Comparison of ENCODE assay signal across 1 fruit fly cellular context in genomic region chrX:7937588-7938481, dm6.
TF ChIP-seq lines count a peak whose summit lies in the region.

No protein-coding gene starts in this region.

TF ChIP-seq in whole organism, embryonic, 481 proteins besides CTCF, POLR2A, EP300 and RAD21 (continued from another document):
- TF ChIP-seq CG30431 (GFP tag; optimal IDR thresholded peaks at IDR 0.05; lab: Kevin White, UChicago) (peak; percentile 86), Dip2 (GFP tag; IDR thresholded peaks at IDR 0.05; lab: Robert Waterston, UW) (no peak), Meics (GFP tag; optimal IDR thresholded peaks at IDR 0.05; lab: Kevin White, UChicago) (peak; percentile 68), CG10462 (GFP tag; optimal IDR thresholded peaks at IDR 0.05; lab: Kevin White, UChicago) (peak; percentile 77), YL-1 (GFP tag; optimal IDR thresholded peaks at IDR 0.05; lab: Kevin White, UChicago) (peak; percentile 37), CG7745 (tag; optimal IDR thresholded peaks at IDR 0.05; lab: Kevin White, UChicago) (no peak), Ets97D (GFP tag; optimal IDR thresholded peaks at IDR 0.05; lab: Kevin White, UChicago) (peak; percentile 50), tio (GFP tag; optimal IDR thresholded peaks at IDR 0.05; lab: Kevin White, UChicago) (peak; percentile 82), Nf-YC (tag; optimal IDR thresholded peaks at IDR 0.05; lab: Kevin White, UChicago) (peak; percentile 62), run (tag; optimal IDR thresholded peaks at IDR 0.05; lab: Kevin White, UChicago) (peak; percentile 66), Stat92E (GFP tag; optimal IDR thresholded peaks at IDR 0.05; lab: Kevin White, UChicago) (peak in 1 of 3 experiments; percentile 4), NfI (GFP tag; optimal IDR thresholded peaks at IDR 0.05; lab: Kevin White, UChicago) (peak; percentile 80), CG30020 (tag; optimal IDR thresholded peaks at IDR 0.05; lab: Kevin White, UChicago) (peak; percentile 38), CG15696 (tag; optimal IDR thresholded peaks at IDR 0.05; lab: Kevin White, UChicago) (peak; percentile 70), Dek (tag; optimal IDR thresholded peaks at IDR 0.05; lab: Kevin White, UChicago) (peak; percentile 23), CG16779 (GFP tag; IDR thresholded peaks at IDR 0.05; lab: Robert Waterston, UW) (no peak), jumu (GFP tag; optimal IDR thresholded peaks at IDR 0.05; lab: Kevin White, UChicago) (peak; percentile 89), CG14014 (GFP tag; IDR thresholded peaks at IDR 0.05; lab: Robert Waterston, UW) (peak; percentile 52; the same call in 1 of the 2 replicates), cwo (GFP tag; optimal IDR thresholded peaks at IDR 0.05; lab: Kevin White, UChicago) (peak; percentile 58), Pdp1 (GFP tag; optimal IDR thresholded peaks at IDR 0.05; lab: Kevin White, UChicago) (peak; percentile 81 to 92), slp2 (GFP tag; optimal IDR thresholded peaks at IDR 0.05; lab: Kevin White, UChicago) (peak; percentile 89), Rfx (GFP tag; IDR thresholded peaks at IDR 0.05; lab: Robert Waterston, UW) (peak; percentile 50), CG6272 (GFP tag; IDR thresholded peaks at IDR 0.05; lab: Robert Waterston, UW) (peak; percentile 47; the same call in 1 of the 2 replicates), Nf-YA (GFP tag; IDR thresholded peaks at IDR 0.05; lab: Robert Waterston, UW) (peak; percentile 20; the same call in 1 of the 2 replicates), CG14441 (GFP tag; IDR thresholded peaks at IDR 0.05; lab: Robert Waterston, UW) (peak; percentile 64), Ssrp (tag; optimal IDR thresholded peaks at IDR 0.05; lab: Kevin White, UChicago) (peak; percentile 88), vfl (GFP tag; optimal IDR thresholded peaks at IDR 0.05; lab: Kevin White, UChicago) (peak; percentile 44), wor (GFP tag; IDR thresholded peaks at IDR 0.05; lab: Robert Waterston, UW) (peak; percentile 83), ara (GFP tag; IDR thresholded peaks at IDR 0.05; lab: Robert Waterston, UW) (peak; percentile 47; the same call in 1 of the 2 replicates), CG3163 (GFP tag; optimal IDR thresholded peaks at IDR 0.05; lab: Kevin White, UChicago) (peak; percentile 48), salm (tag; optimal IDR thresholded peaks at IDR 0.05; lab: Kevin White, UChicago) (peak; percentile 45), stwl (tag; optimal IDR thresholded peaks at IDR 0.05; lab: Kevin White, UChicago) (no peak), pho (GFP tag; optimal IDR thresholded peaks at IDR 0.05; lab: Kevin White, UChicago) (peak; percentile 64), CG11398 (GFP tag; optimal IDR thresholded peaks at IDR 0.05; lab: Kevin White, UChicago) (peak; percentile 76), D19B (GFP tag; optimal IDR thresholded peaks at IDR 0.05; lab: Kevin White, UChicago) (no peak), CG3281 (GFP tag; optimal IDR thresholded peaks at IDR 0.05; lab: Kevin White, UChicago) (peak; percentile 53), HLH4C (GFP tag; IDR thresholded peaks at IDR 0.05; lab: Robert Waterston, UW; ENCODE audit: partially characterized antibody) (no peak), tap (tag; optimal IDR thresholded peaks at IDR 0.05; lab: Kevin White, UChicago) (peak; percentile 52), ATbp (GFP tag; optimal IDR thresholded peaks at IDR 0.05; lab: Kevin White, UChicago) (peak; percentile 88), CG5953 (GFP tag; IDR thresholded peaks at IDR 0.05; lab: Robert Waterston, UW) (no peak), dpn (GFP tag; optimal IDR thresholded peaks at IDR 0.05; lab: Kevin White, UChicago) (peak; percentile 73 to 77), pros (GFP tag; optimal IDR thresholded peaks at IDR 0.05; lab: Kevin White, UChicago) (peak; percentile 75), az2 (GFP tag; optimal IDR thresholded peaks at IDR 0.05; lab: Kevin White, UChicago) (peak; percentile 70), CG18764 (GFP tag; optimal IDR thresholded peaks at IDR 0.05; lab: Kevin White, UChicago) (peak; percentile 61), sob (GFP tag; IDR thresholded peaks at IDR 0.05; lab: Robert Waterston, UW) (0 out of 2 replicates have a peak, but pooled peaks have one; percentile 36), klu (GFP tag; IDR thresholded peaks at IDR 0.05; lab: Robert Waterston, UW) (peak; percentile 61; the same call in 1 of the 2 replicates), al (GFP tag; IDR thresholded peaks at IDR 0.05; lab: Robert Waterston, UW) (no peak), ash1 (GFP tag; optimal IDR thresholded peaks at IDR 0.05; lab: Kevin White, UChicago) (no peak), disco-r (GFP tag; optimal IDR thresholded peaks at IDR 0.05; lab: Kevin White, UChicago) (peak; percentile 60), CG3838 (GFP tag; optimal IDR thresholded peaks at IDR 0.05; lab: Kevin White, UChicago) (peak; percentile 34), CG9437 (GFP tag; optimal IDR thresholded peaks at IDR 0.05; lab: Kevin White, UChicago) (peak; percentile 87), jigr1 (GFP tag; IDR thresholded peaks at IDR 0.05; lab: Robert Waterston, UW) (peak; percentile 69; the same call in 2 of the 3 replicates), Hey (tag; optimal IDR thresholded peaks at IDR 0.05; lab: Kevin White, UChicago) (no peak), croc (GFP tag; conservative IDR thresholded peaks at IDR 0.05; lab: Robert Waterston, UW) (peak; percentile 86), CG5245 (GFP tag; optimal IDR thresholded peaks at IDR 0.05; lab: Kevin White, UChicago) (peak; percentile 61), Fer1 (GFP tag; optimal IDR thresholded peaks at IDR 0.05; lab: Kevin White, UChicago) (peak; percentile 64), CG3847 (GFP tag; IDR thresholded peaks at IDR 0.05; lab: Robert Waterston, UW) (peak; percentile 38; the same call in 1 of the 2 replicates), zen (tag; optimal IDR thresholded peaks at IDR 0.05; lab: Kevin White, UChicago) (peak; percentile 54), pum (GFP tag; optimal IDR thresholded peaks at IDR 0.05; lab: Kevin White, UChicago) (peak; percentile 86), CG17829 (tag; optimal IDR thresholded peaks at IDR 0.05; lab: Kevin White, UChicago) (peak; percentile 83), tx (GFP tag; optimal IDR thresholded peaks at IDR 0.05; lab: Kevin White, UChicago) (peak; percentile 76), tna (GFP tag; IDR thresholded peaks at IDR 0.05; lab: Robert Waterston, UW; ENCODE audit: partially characterized antibody) (no peak), B-H2 (GFP tag; optimal IDR thresholded peaks at IDR 0.05; lab: Kevin White, UChicago) (no peak), Max (GFP tag; optimal IDR thresholded peaks at IDR 0.05; lab: Kevin White, UChicago) (peak; percentile 63), CG9609 (GFP tag; optimal IDR thresholded peaks at IDR 0.05; lab: Kevin White, UChicago) (peak; percentile 88), CG4282 (GFP tag; optimal IDR thresholded peaks at IDR 0.05; lab: Kevin White, UChicago) (peak; percentile 80), trh (GFP tag; optimal IDR thresholded peaks at IDR 0.05; lab: Kevin White, UChicago) (peak; percentile 28), PHDP (tag; optimal IDR thresholded peaks at IDR 0.05; lab: Kevin White, UChicago) (peak; percentile 72), sisA (GFP tag; IDR thresholded peaks at IDR 0.05; lab: Robert Waterston, UW) (peak; percentile 77), CG1832 (GFP tag; optimal IDR thresholded peaks at IDR 0.05; lab: Kevin White, UChicago) (peak; percentile 55), exex (tag; optimal IDR thresholded peaks at IDR 0.05; lab: Kevin White, UChicago) (no peak), CG18619 (GFP tag; optimal IDR thresholded peaks at IDR 0.05; lab: Kevin White, UChicago) (peak; percentile 81), NK7.1 (GFP tag; optimal IDR thresholded peaks at IDR 0.05; lab: Kevin White, UChicago) (peak; percentile 61), Oaz (GFP tag; IDR thresholded peaks at IDR 0.05; lab: Robert Waterston, UW) (0 out of 2 replicates have a peak, but pooled peaks have one; percentile 27), CG12236 (GFP tag; optimal IDR thresholded peaks at IDR 0.05; lab: Kevin White, UChicago) (peak; percentile 64), CG13296 (GFP tag; optimal IDR thresholded peaks at IDR 0.05; lab: Kevin White, UChicago) (peak; percentile 70), MBD-R2 (GFP tag; IDR thresholded peaks at IDR 0.05; lab: Robert Waterston, UW) (no peak), CG4617 (GFP tag; optimal IDR thresholded peaks at IDR 0.05; lab: Kevin White, UChicago; ENCODE audit: borderline replicate concordance) (peak; percentile 45), zf30C (GFP tag; optimal IDR thresholded peaks at IDR 0.05; lab: Kevin White, UChicago) (no peak), CG9932 (GFP tag; IDR thresholded peaks at IDR 0.05; lab: Robert Waterston, UW) (no peak; the same call in 1 of the 2 replicates), Dad (GFP tag; optimal IDR thresholded peaks at IDR 0.05; lab: Kevin White, UChicago) (peak; percentile 59), Hr3 (GFP tag; optimal IDR thresholded peaks at IDR 0.05; lab: Kevin White, UChicago) (peak; percentile 80), pnt (GFP tag; optimal IDR thresholded peaks at IDR 0.05; lab: Kevin White, UChicago) (peak; percentile 86), CG12219 (GFP tag; optimal IDR thresholded peaks at IDR 0.05; lab: Kevin White, UChicago) (peak; percentile 67), MTF-1 (GFP tag; optimal IDR thresholded peaks at IDR 0.05; lab: Kevin White, UChicago; ENCODE audit: borderline replicate concordance) (no peak), Hand (GFP tag; optimal IDR thresholded peaks at IDR 0.05; lab: Kevin White, UChicago) (peak; percentile 13), CG4328 (GFP tag; optimal IDR thresholded peaks at IDR 0.05; lab: Kevin White, UChicago) (peak; percentile 80), Fer2 (tag; optimal IDR thresholded peaks at IDR 0.05; lab: Kevin White, UChicago) (peak; percentile 28), CG3726 (GFP tag; IDR thresholded peaks at IDR 0.05; lab: Robert Waterston, UW) (peak; percentile 70; the same call in 1 of the 3 replicates), CG17359 (tag; optimal IDR thresholded peaks at IDR 0.05; lab: Kevin White, UChicago) (peak; percentile 77), Atf-2 (GFP tag; optimal IDR thresholded peaks at IDR 0.05; lab: Kevin White, UChicago) (peak; percentile 85), D (optimal IDR thresholded peaks at IDR 0.05; lab: Kevin White, UChicago) (no peak), D (GFP tag; optimal IDR thresholded peaks at IDR 0.05; lab: Kevin White, UChicago) (peak; percentile 93), H15 (GFP tag; IDR thresholded peaks at IDR 0.05; lab: Robert Waterston, UW) (peak; percentile 52; the same call in 1 of the 3 replicates), luna (GFP tag; optimal IDR thresholded peaks at IDR 0.05; lab: Kevin White, UChicago) (no peak), CG32767 (GFP tag; IDR thresholded peaks at IDR 0.05; lab: Robert Waterston, UW) (peak; percentile 68; the same call in 1 of the 2 replicates), Tbp (GFP tag; optimal IDR thresholded peaks at IDR 0.05; lab: Kevin White, UChicago) (no peak), CG16813 (GFP tag; IDR thresholded peaks at IDR 0.05; lab: Robert Waterston, UW; ENCODE audit: partially characterized antibody) (no peak; the same call in 2 of the 3 replicates), CG13424 (tag; optimal IDR thresholded peaks at IDR 0.05; lab: Kevin White, UChicago) (peak; percentile 87), row (GFP tag; IDR thresholded peaks at IDR 0.05; lab: Robert Waterston, UW) (peak; percentile 78), CG10565 (GFP tag; optimal IDR thresholded peaks at IDR 0.05; lab: Kevin White, UChicago) (peak; percentile 35), grau (tag; optimal IDR thresholded peaks at IDR 0.05; lab: Kevin White, UChicago) (peak; percentile 74), ci (GFP tag; IDR thresholded peaks at IDR 0.05; lab: Robert Waterston, UW) (peak; percentile 59; the same call in 1 of the 3 replicates), CG11695 (GFP tag; IDR thresholded peaks at IDR 0.05; lab: Robert Waterston, UW) (peak; percentile 78), CG8924 (tag; optimal IDR thresholded peaks at IDR 0.05; lab: Kevin White, UChicago) (peak; percentile 77), CG4424 (GFP tag; optimal IDR thresholded peaks at IDR 0.05; lab: Kevin White, UChicago) (peak; percentile 87), seq (GFP tag; IDR thresholded peaks at IDR 0.05; lab: Robert Waterston, UW) (peak; percentile 57), BEAF-32 (GFP tag; optimal IDR thresholded peaks at IDR 0.05; lab: Kevin White, UChicago) (peak; percentile 12), ken (GFP tag; IDR thresholded peaks at IDR 0.05; lab: Robert Waterston, UW) (peak; percentile 66; the same call in 2 of the 3 replicates), pzg (GFP tag; optimal IDR thresholded peaks at IDR 0.05; lab: Kevin White, UChicago) (no peak), eve (GFP tag; optimal IDR thresholded peaks at IDR 0.05; lab: Kevin White, UChicago) (peak in 1 of 2 experiments; percentile 46), kay (GFP tag; optimal IDR thresholded peaks at IDR 0.05; lab: Kevin White, UChicago) (peak; percentile 33), HLHmδ (GFP tag; optimal IDR thresholded peaks at IDR 0.05; lab: Kevin White, UChicago) (peak; percentile 3), Myb (GFP tag; optimal IDR thresholded peaks at IDR 0.05; lab: Kevin White, UChicago) (peak; percentile 72), CG9876 (GFP tag; optimal IDR thresholded peaks at IDR 0.05; lab: Kevin White, UChicago) (peak; percentile 58), CG14050 (GFP tag; IDR thresholded peaks at IDR 0.05; lab: Robert Waterston, UW) (peak; percentile 38; the same call in 1 of the 3 replicates), Dll (GFP tag; IDR thresholded peaks at IDR 0.05; lab: Robert Waterston, UW; ENCODE audit: partially characterized antibody) (0 out of 4 replicates have a peak, but pooled peaks have one; percentile 30), CG7963 (GFP tag; IDR thresholded peaks at IDR 0.05; lab: Robert Waterston, UW; ENCODE audit: partially characterized antibody) (no peak), ems (GFP tag; optimal IDR thresholded peaks at IDR 0.05; lab: Kevin White, UChicago) (peak; percentile 74), CG7556 (GFP tag; optimal IDR thresholded peaks at IDR 0.05; lab: Kevin White, UChicago) (peak; percentile 89)
